Worm (Caenorhabditis elegans) whole organism, L4 larva: ENCODE data around the gene gex-2.
A peak's percentile ranks its signal among the peaks of the same experiment; 100 is the strongest.

Experiments used
- F10B5.3 ChIP-seq: sonication (generic microtip); optimal IDR thresholded peaks from 2 replicates; lab custom pipeline; 2016; ENCODE audit warnings: mild to moderate bottlenecking, missing genetic modification characterization, missing compliant biosample characterization
- F26F4.8 ChIP-seq: fragments of 200-800 bp; sonication (Bioruptor generic); conservative IDR thresholded peaks from 2 replicates; pipeline ENCODE4 v1.3.6; 2022; ENCODE audit warnings: missing genetic modification characterization, missing compliant biosample characterization
- F37D6.2 ChIP-seq: sonication (generic microtip); optimal IDR thresholded peaks from 2 replicates; lab custom pipeline; 2016; ENCODE audit warnings: mild to moderate bottlenecking, missing genetic modification characterization, missing compliant biosample characterization
- F44E2.7 ChIP-seq: fragments of 200-800 bp; sonication (Bioruptor generic); IDR thresholded peaks from 2 replicates; pipeline ENCODE4 v2.1.2; 2022; ENCODE audit warnings: missing genetic modification characterization, missing compliant biosample characterization
- T26A8.4 ChIP-seq: fragments of 200-800 bp; sonication (Bioruptor generic); IDR thresholded peaks from 2 replicates; pipeline ENCODE4 v1.3.6; 2022; ENCODE audit warnings: missing genetic modification characterization, missing compliant biosample characterization
- Y105C5A.15 ChIP-seq: fragments of 200-800 bp; sonication (Bioruptor generic); IDR thresholded peaks from 2 replicates; pipeline ENCODE4 v1.3.6; 2022; ENCODE audit warnings: missing genetic modification characterization, missing compliant biosample characterization
- Y48G9A.11 ChIP-seq: fragments of 200-800 bp; sonication (Bioruptor generic); IDR thresholded peaks from 2 replicates; pipeline ENCODE4 v1.3.6; 2022; ENCODE audit warnings: missing genetic modification reagents, missing genetic modification characterization, missing compliant biosample characterization
- Y75B8A.6 ChIP-seq: fragments of 200-800 bp; sonication (Bioruptor generic); IDR thresholded peaks from 2 replicates; pipeline ENCODE4 v1.3.6; 2022; ENCODE audit warnings: missing genetic modification reagents, missing genetic modification characterization, missing compliant biosample characterization
- ZK337.2 ChIP-seq: fragments of 200-800 bp; sonication (Bioruptor generic); IDR thresholded peaks from 2 replicates; pipeline ENCODE4 v1.3.6; 2022; ENCODE audit warnings: missing genetic modification reagents, missing genetic modification characterization, missing compliant biosample characterization
- aly-2 ChIP-seq: sonication (generic microtip); optimal IDR thresholded peaks from 2 replicates; lab custom pipeline; 2018; ENCODE audit warnings: missing biosample characterization, missing genetic modification characterization
- arid-1 ChIP-seq: fragments of 200-800 bp; sonication (Bioruptor generic); conservative IDR thresholded peaks from 2 replicates; pipeline ENCODE4 v1.3.6; 2022; ENCODE audit warnings: missing genetic modification reagents, missing genetic modification characterization, missing compliant biosample characterization
- attf-4 ChIP-seq: sonication (generic microtip); optimal IDR thresholded peaks from 3 replicates; lab custom pipeline; 2017; ENCODE audit warnings: missing biosample characterization, missing genetic modification characterization
- ceh-28 ChIP-seq: fragments of 150-350 bp; optimal IDR thresholded peaks from 2 replicates; lab custom pipeline; 2014; ENCODE audit warnings: missing biosample characterization, missing genetic modification reagents, missing genetic modification characterization
- ceh-32 ChIP-seq: sonication (generic microtip); optimal IDR thresholded peaks from 2 replicates; lab custom pipeline; 2016; ENCODE audit warnings: mild to moderate bottlenecking, missing genetic modification characterization, missing compliant biosample characterization; ENCODE audit not compliant: poor library complexity
- ceh-62 ChIP-seq: sonication (generic microtip); optimal IDR thresholded peaks from 2 replicates; lab custom pipeline; 2017; ENCODE audit warnings: missing biosample characterization, missing genetic modification characterization
- ceh-82 ChIP-seq: sonication (generic microtip); optimal IDR thresholded peaks from 2 replicates; lab custom pipeline; 2017; ENCODE audit warnings: missing biosample characterization, missing genetic modification characterization
- cey-2 ChIP-seq: sonication (generic microtip); optimal IDR thresholded peaks from 3 replicates; lab custom pipeline; 2017; ENCODE audit warnings: missing genetic modification characterization, mild to moderate bottlenecking, missing compliant biosample characterization, antibody characterized with exemption, borderline replicate concordance; ENCODE audit not compliant: insufficient read depth
- ctbp-1 ChIP-seq: fragments of 200-800 bp; sonication (Bioruptor generic); IDR thresholded peaks from 2 replicates; pipeline ENCODE4 v1.3.6; 2022; ENCODE audit warnings: missing genetic modification reagents, missing genetic modification characterization, missing compliant biosample characterization
- daf-12 ChIP-seq: fragments of 150-350 bp; optimal IDR thresholded peaks from 2 replicates; lab custom pipeline; 2014; ENCODE audit warnings: missing biosample characterization, missing genetic modification reagents, missing genetic modification characterization
- dmd-6 ChIP-seq: fragments of 200-800 bp; sonication (Bioruptor generic); IDR thresholded peaks from 2 replicates; pipeline ENCODE4 v1.3.6; 2022; ENCODE audit warnings: missing genetic modification reagents, missing genetic modification characterization, missing compliant biosample characterization
- dmd-8 ChIP-seq: fragments of 200-800 bp; sonication (Bioruptor generic); IDR thresholded peaks from 2 replicates; pipeline ENCODE4 v1.3.6; 2022; ENCODE audit warnings: missing genetic modification characterization, missing compliant biosample characterization
- dpl-1 ChIP-seq: fragments of 150-350 bp; optimal IDR thresholded peaks from 2 replicates; lab custom pipeline; 2014; ENCODE audit warnings: missing biosample characterization, missing genetic modification reagents, missing genetic modification characterization
- duxl-1 ChIP-seq: sonication (generic microtip); optimal IDR thresholded peaks from 2 replicates; lab custom pipeline; 2016; ENCODE audit warnings: mild to moderate bottlenecking, missing genetic modification characterization, moderate library complexity, missing compliant biosample characterization; ENCODE audit not compliant: poor library complexity
- dve-1 ChIP-seq: sonication (generic microtip); optimal IDR thresholded peaks from 2 replicates; lab custom pipeline; 2017; ENCODE audit warnings: antibody characterized with exemption, mild to moderate bottlenecking, missing genetic modification characterization, missing compliant biosample characterization; ENCODE audit not compliant: insufficient read depth
- egl-27 ChIP-seq: sonication (generic microtip); optimal IDR thresholded peaks from 3 replicates; lab custom pipeline; 2017; ENCODE audit warnings: missing biosample characterization, missing genetic modification reagents, missing genetic modification characterization
- fkh-10 ChIP-seq: fragments of 150-350 bp; optimal IDR thresholded peaks from 2 replicates; lab custom pipeline; 2014; ENCODE audit warnings: missing biosample characterization, missing genetic modification reagents, missing genetic modification characterization
- hmg-1.1 ChIP-seq: fragments of 200-800 bp; sonication (Bioruptor generic); IDR thresholded peaks from 2 replicates; pipeline ENCODE4 v1.3.6; 2022; ENCODE audit warnings: missing genetic modification reagents, missing genetic modification characterization, missing compliant biosample characterization
- jun-1 ChIP-seq: fragments of 150-350 bp; optimal IDR thresholded peaks from 2 replicates; lab custom pipeline; 2014; ENCODE audit warnings: missing biosample characterization, missing genetic modification reagents, missing genetic modification characterization
- lin-13 ChIP-seq: fragments of 150-350 bp; optimal IDR thresholded peaks from 2 replicates; lab custom pipeline; 2014; ENCODE audit warnings: missing biosample characterization, missing genetic modification reagents, missing genetic modification characterization
- lin-39 ChIP-seq: fragments of 150-350 bp; optimal IDR thresholded peaks from 2 replicates; lab custom pipeline; 2014; ENCODE audit warnings: missing biosample characterization, missing genetic modification reagents, missing genetic modification characterization
- madf-5 ChIP-seq, 2 experiments: fragments of 200-800 bp; sonication (Bioruptor generic); IDR thresholded peaks; 2 replicates each; pipeline ENCODE4 v1.3.6; 2022; ENCODE audit warnings: missing compliant biosample characterization in 2 of 2, missing genetic modification characterization in 2 of 2
- mdl-1 ChIP-seq, 2 experiments: fragments of 150-350 bp in 1 of 2; sonication (generic microtip) in 1 of 2; optimal IDR thresholded peaks; 2 replicates each; lab custom pipeline; 2014 to 2017; ENCODE audit warnings: missing biosample characterization in 2 of 2, missing genetic modification characterization in 2 of 2
- mdt-29 ChIP-seq: fragments of 200-800 bp; sonication (Bioruptor generic); IDR thresholded peaks from 2 replicates; pipeline ENCODE4 v1.3.6; 2022; ENCODE audit warnings: missing genetic modification reagents, missing genetic modification characterization, missing compliant biosample characterization
- mep-1 ChIP-seq: fragments of 150-350 bp; sonication (generic microtip); optimal IDR thresholded peaks from 3 replicates; lab custom pipeline; 2014; ENCODE audit warnings: missing biosample characterization, missing genetic modification characterization
- nhr-10 ChIP-seq: fragments of 150-350 bp; optimal IDR thresholded peaks from 2 replicates; lab custom pipeline; 2014; ENCODE audit warnings: missing biosample characterization, missing genetic modification characterization
- nhr-111 ChIP-seq: fragments of 200-800 bp; sonication (Bioruptor generic); optimal IDR thresholded peaks from 2 replicates; lab custom pipeline; 2018; ENCODE audit warnings: mild to moderate bottlenecking, missing genetic modification characterization, missing compliant biosample characterization
- nhr-237 ChIP-seq: sonication (generic microtip); optimal IDR thresholded peaks from 2 replicates; lab custom pipeline; 2017; ENCODE audit warnings: missing biosample characterization, missing genetic modification characterization
- nhr-25 ChIP-seq: sonication (generic microtip); optimal IDR thresholded peaks from 2 replicates; lab custom pipeline; 2017; ENCODE audit warnings: missing genetic modification characterization, mild to moderate bottlenecking, missing compliant biosample characterization, antibody characterized with exemption, moderate library complexity, borderline replicate concordance; ENCODE audit not compliant: insufficient read depth
- nhr-28 ChIP-seq: fragments of 150-350 bp; optimal IDR thresholded peaks from 2 replicates; lab custom pipeline; 2014; ENCODE audit warnings: missing biosample characterization, missing genetic modification characterization
- nhr-41 ChIP-seq: fragments of 200-800 bp; sonication (Bioruptor generic); IDR thresholded peaks from 2 replicates; pipeline ENCODE4 v1.3.6; 2022; ENCODE audit warnings: missing genetic modification reagents, missing genetic modification characterization, missing compliant biosample characterization
- nhr-48 ChIP-seq: sonication (generic microtip); optimal IDR thresholded peaks from 2 replicates; lab custom pipeline; 2016; ENCODE audit warnings: mild to moderate bottlenecking, missing genetic modification characterization, missing compliant biosample characterization
- nhr-76 ChIP-seq: fragments of 150-350 bp; optimal IDR thresholded peaks from 2 replicates; lab custom pipeline; 2014; ENCODE audit warnings: missing biosample characterization, missing genetic modification characterization
- nhr-77 ChIP-seq: fragments of 150-350 bp; optimal IDR thresholded peaks from 2 replicates; lab custom pipeline; 2014; ENCODE audit warnings: missing biosample characterization, missing genetic modification characterization
- php-3 ChIP-seq: fragments of 200-800 bp; sonication (Bioruptor generic); IDR thresholded peaks from 2 replicates; pipeline ENCODE4 v1.3.6; 2022; ENCODE audit warnings: missing genetic modification reagents, missing genetic modification characterization, missing compliant biosample characterization
- pqm-1 ChIP-seq: sonication (generic microtip); optimal IDR thresholded peaks from 2 replicates; lab custom pipeline; 2017; ENCODE audit warnings: missing biosample characterization, missing genetic modification characterization
- sdz-12 ChIP-seq: fragments of 200-800 bp; sonication (Bioruptor generic); optimal IDR thresholded peaks from 2 replicates; lab custom pipeline; 2018; ENCODE audit warnings: mild to moderate bottlenecking, missing genetic modification characterization, missing compliant biosample characterization
- snpc-4 ChIP-seq: fragments of 150-350 bp; optimal IDR thresholded peaks from 2 replicates; lab custom pipeline; 2014; ENCODE audit warnings: missing biosample characterization, missing genetic modification characterization
- spr-1 ChIP-seq: sonication (generic microtip); optimal IDR thresholded peaks from 2 replicates; lab custom pipeline; 2016; ENCODE audit warnings: mild to moderate bottlenecking, missing genetic modification characterization, missing compliant biosample characterization
- unc-130 ChIP-seq: sonication (generic microtip); optimal IDR thresholded peaks from 2 replicates; lab custom pipeline; 2016; ENCODE audit warnings: missing genetic modification reagents, missing genetic modification characterization, missing compliant biosample characterization
- unc-39 ChIP-seq: sonication (generic microtip); optimal IDR thresholded peaks from 2 replicates; lab custom pipeline; 2017; ENCODE audit warnings: missing biosample characterization, missing genetic modification characterization
- zag-1 ChIP-seq: fragments of 150-350 bp; optimal IDR thresholded peaks from 2 replicates; lab custom pipeline; 2014; ENCODE audit warnings: missing biosample characterization, missing genetic modification characterization
- zip-11 ChIP-seq: fragments of 200-800 bp; sonication (Bioruptor generic); IDR thresholded peaks from 2 replicates; pipeline ENCODE4 v1.3.6; 2022; ENCODE audit warnings: missing genetic modification characterization, missing compliant biosample characterization

The gex-2 gene

ce11 chrIV:620324-620723 is 47.8 kb downstream of the gex-2 start (continued):
- TF ChIP-seq F10B5.3 = no peak
- peak; percentile 27 for TF ChIP-seq nhr-77 (tag; lab: Kevin White, UChicago)
- TF ChIP-seq unc-39 = no peak
- TF ChIP-seq zag-1 = no peak
- TF ChIP-seq dve-1 (tag; lab: Kevin White, UChicago) = no peak
- TF ChIP-seq ZK337.2 = peak; percentile 50; the same call in 1 of the 2 replicates
- no peak for TF ChIP-seq Y75B8A.6 (GFP tag; lab: Robert Waterston, UW)
- no peak for TF ChIP-seq dpl-1 (GFP tag; lab: Kevin White, UChicago)
- TF ChIP-seq php-3 = peak; percentile 58; the same call in 1 of the 2 replicates
- no peak for TF ChIP-seq lin-13 (GFP tag; lab: Kevin White, UChicago)
- peak in 1 of 2 experiments; percentile 13 for TF ChIP-seq mdl-1 (tag; optimal IDR thresholded peaks at IDR 0.05; lab: Kevin White, UChicago)
- TF ChIP-seq nhr-76 (tag; lab: Kevin White, UChicago) = no peak
- peak; percentile 90 for TF ChIP-seq dmd-8 (GFP tag; lab: Robert Waterston, UW)
- peak; percentile 20 to 75; a peak in 1 of 4 replicates for TF ChIP-seq madf-5 (GFP tag; IDR thresholded peaks at IDR 0.05; lab: Robert Waterston, UW)
- no peak for TF ChIP-seq cey-2
- TF ChIP-seq arid-1 (GFP tag; lab: Robert Waterston, UW) = peak; percentile 63; the same call in 1 of the 2 replicates
- peak; percentile 74 for TF ChIP-seq F26F4.8 (GFP tag; lab: Robert Waterston, UW)
- TF ChIP-seq ctbp-1 (GFP tag; lab: Robert Waterston, UW) = peak; percentile 87
- no peak for TF ChIP-seq ceh-32 (tag; lab: Kevin White, UChicago)
- TF ChIP-seq hmg-1.1 (GFP tag; lab: Robert Waterston, UW) = peak; percentile 91
- TF ChIP-seq nhr-10 = no peak
- TF ChIP-seq T26A8.4 = peak; percentile 71; the same call in 1 of the 2 replicates
- TF ChIP-seq unc-130 = peak; percentile 16
- TF ChIP-seq duxl-1 = peak; percentile 46
- peak; percentile 8 for TF ChIP-seq egl-27 (tag; lab: Kevin White, UChicago)
- no peak for TF ChIP-seq ceh-62
- TF ChIP-seq nhr-48 (tag; lab: Kevin White, UChicago) = peak; percentile 21
- 0 out of 2 replicates have a peak, but pooled peaks have one; percentile 57 for TF ChIP-seq Y105C5A.15 (GFP tag; lab: Robert Waterston, UW)
- no peak for TF ChIP-seq aly-2
- TF ChIP-seq zip-11 = no peak
- no peak for TF ChIP-seq F37D6.2
- no peak for TF ChIP-seq nhr-28 (tag; lab: Kevin White, UChicago)
- no peak for TF ChIP-seq attf-4 (tag; lab: Kevin White, UChicago)
- no peak for TF ChIP-seq ceh-82 (tag; lab: Kevin White, UChicago)
- TF ChIP-seq F44E2.7 (GFP tag; lab: Robert Waterston, UW) = peak; percentile 85; the same call in 1 of the 2 replicates
- no peak for TF ChIP-seq fkh-10 (GFP tag; lab: Kevin White, UChicago)
- peak; percentile 55 for TF ChIP-seq jun-1
- no peak for TF ChIP-seq sdz-12 (GFP tag; lab: Kevin White, UChicago)
- no peak for TF ChIP-seq mdt-29
- no peak for TF ChIP-seq lin-39 (tag; lab: Kevin White, UChicago)
- no peak for TF ChIP-seq nhr-25 (tag; lab: Kevin White, UChicago)
- TF ChIP-seq spr-1 (tag; lab: Kevin White, UChicago) = peak; percentile 31
- TF ChIP-seq daf-12 (tag; lab: Kevin White, UChicago) = no peak
- TF ChIP-seq ceh-28 = no peak
- TF ChIP-seq nhr-41 (GFP tag; lab: Robert Waterston, UW) = no peak
- no peak for TF ChIP-seq pqm-1 (tag; lab: Kevin White, UChicago)
- no peak for TF ChIP-seq snpc-4 (tag; lab: Kevin White, UChicago)
- peak; percentile 61 for TF ChIP-seq dmd-6 (GFP tag; lab: Robert Waterston, UW)
- TF ChIP-seq nhr-237 (tag; lab: Kevin White, UChicago) = no peak
- TF ChIP-seq nhr-111 (GFP tag; lab: Kevin White, UChicago) = peak; percentile 56
- TF ChIP-seq Y48G9A.11 (GFP tag; lab: Robert Waterston, UW) = peak; percentile 56
- TF ChIP-seq mep-1 (tag; lab: Kevin White, UChicago) = no peak
